Worm (Caenorhabditis elegans) whole organism, L2 larva: ENCODE results near the gene hst-3.1.

ENCODE experiments used
- blmp-1 ChIP-seq: sonication (generic microtip); optimal IDR thresholded peaks from 2 replicates; lab custom pipeline; 2017; ENCODE audit warnings: missing genetic modification characterization, mild to moderate bottlenecking, missing compliant biosample characterization, antibody characterized with exemption, moderate library complexity; ENCODE audit not compliant: insufficient read depth
- ceh-82 ChIP-seq: fragments of 150-350 bp; optimal IDR thresholded peaks from 2 replicates; lab custom pipeline; 2014; ENCODE audit warnings: missing biosample characterization, missing genetic modification characterization
- elt-3 ChIP-seq: sonication (generic microtip); optimal IDR thresholded peaks from 2 replicates; lab custom pipeline; 2017; ENCODE audit warnings: missing biosample characterization, missing genetic modification characterization
- mbf-1 ChIP-seq: sonication (generic microtip); optimal IDR thresholded peaks from 2 replicates; lab custom pipeline; 2017; ENCODE audit warnings: missing biosample characterization, missing genetic modification characterization
- nhr-237 ChIP-seq: fragments of 150-350 bp; optimal IDR thresholded peaks from 2 replicates; lab custom pipeline; 2014; ENCODE audit warnings: missing biosample characterization, missing genetic modification characterization
- skn-1 ChIP-seq: sonication (generic microtip); optimal IDR thresholded peaks from 2 replicates; lab custom pipeline; 2017; ENCODE audit warnings: missing biosample characterization, missing genetic modification characterization
- unc-39 ChIP-seq: fragments of 150-350 bp; optimal IDR thresholded peaks from 2 replicates; lab custom pipeline; 2014; ENCODE audit warnings: missing biosample characterization, missing genetic modification characterization
- zag-1 ChIP-seq: fragments of 150-350 bp; optimal IDR thresholded peaks from 2 replicates; lab custom pipeline; 2014; ENCODE audit warnings: missing biosample characterization, missing genetic modification characterization

- TF ChIP-seq zag-1 (tag; lab: Kevin White, UChicago) = no peak
- TF ChIP-seq blmp-1 (tag; lab: Kevin White, UChicago) = no peak
- TF ChIP-seq ceh-82 (tag; lab: Kevin White, UChicago) = no peak
- TF ChIP-seq nhr-237 = no peak
- no peak for TF ChIP-seq elt-3 (tag; lab: Kevin White, UChicago)
- no peak for TF ChIP-seq unc-39 (tag; lab: Kevin White, UChicago)
- no peak for TF ChIP-seq skn-1 (tag; lab: Kevin White, UChicago)
- TF ChIP-seq mbf-1 = no peak
Measured at ce11 chrII:6169156-6169555, at the start of gene hst-3.1.
